Fruit fly (Drosophila melanogaster) S2 (cell line): Measurements from ENCODE around the gene Efa6.

ENCODE experiments used
- CG8478 ChIP-seq: fragments of >200 bp; optimal IDR thresholded peaks from 2 replicates; lab custom pipeline; 2018
- CTCF ChIP-seq, 2 experiments: fragments of >200 bp; optimal IDR thresholded peaks; 2 replicates each; lab custom pipeline; 2018

The Efa6 gene

DNA sequence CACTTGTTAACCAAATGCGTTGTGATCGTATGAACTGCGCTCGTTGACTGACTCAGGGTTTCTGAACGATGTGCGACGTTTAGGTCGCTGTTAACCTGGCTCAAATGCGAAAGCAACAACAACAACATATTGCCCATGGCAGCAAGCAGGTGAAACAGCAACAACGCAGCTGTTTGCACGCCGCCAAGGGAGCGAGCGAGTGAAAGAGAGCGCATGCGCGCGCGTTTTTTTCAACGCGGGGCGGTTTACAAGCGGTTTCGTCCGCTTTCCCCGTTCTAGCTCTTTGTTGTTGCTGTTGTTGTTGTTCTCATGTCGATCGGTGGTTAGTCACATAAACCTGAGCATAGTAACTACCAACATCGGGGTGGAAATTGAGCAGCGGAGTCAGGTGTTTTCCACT is 45.4 kb downstream of the Efa6 start:
- TF ChIP-seq CG8478 (no peak), CTCF (optimal IDR thresholded peaks at IDR 0.05; lab: Kevin White, UChicago) (no peak)

DNA sequence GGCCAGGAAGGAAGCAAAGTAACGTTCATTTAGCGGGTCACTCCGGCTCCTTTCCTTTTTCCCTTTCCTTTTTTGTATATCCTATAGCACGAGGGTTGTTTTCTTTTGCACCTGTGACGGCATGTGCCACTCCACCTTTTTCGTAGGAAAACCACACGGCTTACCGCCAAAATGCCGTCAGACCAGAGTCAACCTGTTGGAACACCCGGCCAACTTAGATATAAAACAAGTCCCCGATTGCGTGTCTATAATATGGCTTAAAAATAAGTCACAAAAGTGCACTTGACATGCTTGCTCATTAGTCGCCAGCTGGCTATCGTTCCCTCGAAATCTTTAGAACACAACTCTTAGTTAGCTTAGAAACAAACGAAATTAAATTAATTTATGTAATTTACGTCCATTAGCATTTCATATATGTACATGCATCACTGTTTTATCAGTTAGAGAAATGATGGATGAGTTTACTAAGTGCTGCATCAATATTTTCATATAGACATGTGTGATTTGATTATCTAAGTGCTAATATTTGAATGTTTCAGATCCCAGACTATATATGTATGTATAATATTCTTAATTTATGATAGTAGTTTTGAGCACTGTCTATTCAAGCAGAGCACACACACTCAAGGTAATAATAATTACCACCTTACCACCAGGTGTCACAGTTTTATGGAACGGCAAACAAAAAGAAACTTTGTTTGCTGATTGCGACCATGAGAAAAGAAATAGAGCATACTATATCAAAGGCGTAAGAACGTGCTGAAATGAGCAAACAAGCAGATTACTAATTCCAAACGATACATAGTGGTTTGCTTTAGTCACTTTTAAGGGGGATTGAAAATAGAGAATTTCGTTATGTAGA is 47.2 kb downstream of the Efa6 start:
- TF ChIP-seq CTCF (optimal IDR thresholded peaks at IDR 0.05; lab: Kevin White, UChicago), result no peak
- no peak for TF ChIP-seq CG8478

dm6 chr3R:22635684-22636566 is 48.4 kb downstream of the Efa6 start:
- no peak for TF ChIP-seq CG8478
- TF ChIP-seq CTCF (optimal IDR thresholded peaks at IDR 0.05; lab: Kevin White, UChicago), result no peak

DNA sequence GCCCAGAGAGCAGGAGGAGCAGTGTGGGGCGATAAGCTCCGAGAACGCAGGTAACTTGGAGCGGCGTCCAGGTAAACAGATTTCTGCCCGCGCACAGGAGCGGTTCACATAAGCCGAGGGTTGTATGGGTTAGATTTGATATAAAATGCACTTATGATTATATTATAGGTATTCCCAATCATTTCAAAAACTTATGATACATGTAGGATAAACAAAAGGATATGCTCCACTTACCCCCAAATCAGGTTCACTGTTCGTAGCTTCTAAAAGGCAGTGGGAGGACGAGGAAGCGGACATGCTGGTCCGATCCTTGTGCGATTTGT is 49.0 kb downstream of the Efa6 start:
- no peak for TF ChIP-seq CG8478
- no peak for TF ChIP-seq CTCF (optimal IDR thresholded peaks at IDR 0.05; lab: Kevin White, UChicago)

DNA sequence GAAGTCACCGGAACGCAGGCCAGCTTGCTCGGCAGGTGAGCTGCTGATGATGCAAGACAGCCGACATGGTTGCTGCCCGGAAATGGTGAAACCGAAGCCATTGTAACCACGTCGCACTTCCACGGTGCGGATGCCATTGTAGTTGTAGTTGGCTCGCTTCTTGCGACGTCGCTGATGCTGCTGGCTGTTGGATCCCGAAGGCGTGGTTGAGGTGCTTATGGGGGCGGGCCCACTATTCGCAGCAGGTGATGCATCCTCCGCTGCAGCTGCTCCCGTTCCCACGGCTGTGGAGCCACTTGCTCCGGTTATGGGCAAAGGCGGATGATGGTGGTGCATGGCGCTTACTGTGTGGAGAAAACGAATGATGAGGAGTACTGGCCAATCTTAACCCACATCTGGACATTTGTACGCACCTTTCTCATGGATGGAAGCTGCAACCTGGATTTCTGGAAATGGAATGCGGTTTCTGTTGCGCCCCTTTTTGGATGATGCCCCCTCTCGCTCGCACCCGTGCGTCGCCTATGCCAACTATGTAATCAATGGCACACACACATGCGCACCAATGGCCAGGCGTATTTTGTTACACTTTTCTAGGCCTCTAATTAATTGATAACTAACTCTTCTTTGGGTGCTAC is 51.2 kb downstream of the Efa6 start:
- TF ChIP-seq CG8478 (no peak), CTCF (optimal IDR thresholded peaks at IDR 0.05; lab: Kevin White, UChicago) (no peak)

dm6 chr3R:22639239-22639858 is 51.8 kb downstream of the Efa6 start, which contains the start of the genes loco and wake:
TSS of gene loco (minus strand) at chr3R:22639387.
TSS of gene wake (plus strand) at chr3R:22639808.
- TF ChIP-seq CTCF (optimal IDR thresholded peaks at IDR 0.05; lab: Kevin White, UChicago), result peak in 1 of 2 experiments; percentile 55
- TF ChIP-seq CG8478, result no peak

DNA sequence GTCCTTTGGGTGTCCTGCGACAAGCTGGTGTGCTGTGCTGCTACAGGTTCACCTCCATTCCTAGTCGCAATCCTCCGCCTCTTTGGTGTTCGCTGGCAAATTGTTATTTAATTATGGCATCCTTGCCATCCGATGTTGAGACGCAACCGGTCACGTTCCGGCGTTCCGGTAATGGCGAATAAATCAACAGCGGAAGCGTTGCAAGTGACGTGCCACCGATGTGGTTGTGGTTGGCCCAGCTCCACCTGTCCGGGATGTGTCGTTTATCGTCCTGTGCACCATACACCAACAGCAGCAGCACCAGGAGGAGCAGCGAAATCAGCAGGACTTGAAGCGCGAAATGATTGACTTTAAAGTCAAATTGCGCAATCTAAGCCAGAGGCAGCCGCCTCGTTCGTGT is 62.3 kb downstream of the Efa6 start:
- no peak for TF ChIP-seq CG8478
- TF ChIP-seq CTCF (optimal IDR thresholded peaks at IDR 0.05; lab: Kevin White, UChicago), result no peak
